Worm (Caenorhabditis elegans): ENCODE measurements around the gene srg-39.

Gene srg-39

ce11 chrV:11144694-11145093 is 7.5 kb downstream of the srg-39 start, which contains the start of gene C06H2.7:
TSS of gene C06H2.7 (minus strand) at chrV:11144794.
- TF ChIP-seq hmg-4 (GFP tag; optimal IDR thresholded peaks at IDR 0.05) (no peak), pes-1 (GFP tag; IDR thresholded peaks at IDR 0.05) (no peak), sea-1 (GFP tag; conservative IDR thresholded peaks at IDR 0.05) (no peak), tbx-37 (GFP tag; conservative IDR thresholded peaks at IDR 0.05) (no peak), tbx-11 (GFP tag; IDR thresholded peaks at IDR 0.05) (no peak), ets-7 (tag; optimal IDR thresholded peaks at IDR 0.05) (no peak), scrt-1 (GFP tag; IDR thresholded peaks at IDR 0.05) (no peak), ceh-36 (tag; optimal IDR thresholded peaks at IDR 0.05) (no peak), flt-1 (GFP tag; IDR thresholded peaks at IDR 0.05) (no peak), tra-4 (tag; optimal IDR thresholded peaks at IDR 0.05) (no peak), ceh-13 (GFP tag; optimal IDR thresholded peaks at IDR 0.05) (no peak), hmbx-1 (tag; optimal IDR thresholded peaks at IDR 0.05) (no peak), B0310.2 (tag; optimal IDR thresholded peaks at IDR 0.05) (no peak), aly-1 (tag; optimal IDR thresholded peaks at IDR 0.05) (no peak)

ce11 chrV:11141179-11141578 is 11.1 kb downstream of the srg-39 start, which contains the start of gene folt-1:
TSS of gene folt-1 (plus strand) at chrV:11141479.
- TF ChIP-seq tbx-11 (GFP tag; IDR thresholded peaks at IDR 0.05) (no peak), tbx-37 (GFP tag; conservative IDR thresholded peaks at IDR 0.05) (no peak)

ce11 chrV:11140326-11140725 is 11.9 kb downstream of the srg-39 start:
- TF ChIP-seq sea-1 (GFP tag; conservative IDR thresholded peaks at IDR 0.05) (no peak), ama-1 (optimal IDR thresholded peaks at IDR 0.05) (no peak), scrt-1 (GFP tag; IDR thresholded peaks at IDR 0.05) (no peak)

ce11 chrV:11134296-11134695 is 17.9 kb downstream of the srg-39 start, which contains the start of gene glb-3:
TSS of gene glb-3 (plus strand) at chrV:11134596.
- no peak for TF ChIP-seq scrt-1 (GFP tag; IDR thresholded peaks at IDR 0.05)
- no peak for TF ChIP-seq ceh-36 (tag; optimal IDR thresholded peaks at IDR 0.05)
- no peak for TF ChIP-seq tbx-11 (GFP tag; IDR thresholded peaks at IDR 0.05)
- TF ChIP-seq aly-1 (tag; optimal IDR thresholded peaks at IDR 0.05): no peak
- no peak for TF ChIP-seq hnd-1 (tag; optimal IDR thresholded peaks at IDR 0.05)
- TF ChIP-seq tbx-37 (GFP tag; conservative IDR thresholded peaks at IDR 0.05): no peak
- no peak for TF ChIP-seq hmg-4 (GFP tag; optimal IDR thresholded peaks at IDR 0.05)
- TF ChIP-seq ets-7 (tag; optimal IDR thresholded peaks at IDR 0.05): no peak

- TF ChIP-seq B0310.2 (tag; optimal IDR thresholded peaks at IDR 0.05) (no peak), scrt-1 (GFP tag; IDR thresholded peaks at IDR 0.05) (no peak), pes-1 (GFP tag; IDR thresholded peaks at IDR 0.05) (no peak), tra-4 (tag; optimal IDR thresholded peaks at IDR 0.05) (no peak), ets-7 (tag; optimal IDR thresholded peaks at IDR 0.05) (no peak), hmg-4 (GFP tag; optimal IDR thresholded peaks at IDR 0.05) (no peak), tbx-11 (GFP tag; IDR thresholded peaks at IDR 0.05) (no peak), ceh-13 (GFP tag; optimal IDR thresholded peaks at IDR 0.05) (no peak), sea-1 (GFP tag; conservative IDR thresholded peaks at IDR 0.05) (no peak), ceh-36 (tag; optimal IDR thresholded peaks at IDR 0.05) (no peak), ama-1 (optimal IDR thresholded peaks at IDR 0.05) (no peak)
Observed at ce11 chrV:11133516-11133915, 18.7 kb downstream of the srg-39 start.

DNA sequence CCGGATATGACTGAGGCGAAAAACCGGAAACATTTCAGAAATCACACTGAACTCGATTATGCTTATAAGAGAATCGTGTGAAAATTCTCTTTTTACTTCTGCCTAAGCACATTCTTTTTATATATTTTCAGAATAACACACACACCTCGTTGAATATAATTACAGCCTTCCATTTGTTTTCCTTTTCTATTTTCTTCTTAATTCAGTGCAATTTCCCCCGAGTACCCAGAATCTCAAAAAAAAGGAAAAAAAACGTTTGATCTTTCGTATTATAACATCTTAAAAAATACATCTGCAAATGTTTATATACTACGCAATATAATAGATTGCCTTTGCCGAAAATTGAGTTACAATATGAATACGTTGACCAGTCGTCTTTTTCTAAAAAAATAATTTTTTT is 20.4 kb downstream of the srg-39 start:
- TF ChIP-seq hnd-1 (tag; optimal IDR thresholded peaks at IDR 0.05) (no peak), flt-1 (GFP tag; IDR thresholded peaks at IDR 0.05) (no peak), scrt-1 (GFP tag; IDR thresholded peaks at IDR 0.05) (no peak), hmbx-1 (tag; optimal IDR thresholded peaks at IDR 0.05) (no peak), tbx-37 (GFP tag; conservative IDR thresholded peaks at IDR 0.05) (no peak), sea-1 (GFP tag; conservative IDR thresholded peaks at IDR 0.05) (no peak), F13C5.2 (tag; optimal IDR thresholded peaks at IDR 0.05) (no peak), ceh-13 (GFP tag; optimal IDR thresholded peaks at IDR 0.05) (no peak)

- TF ChIP-seq hmg-4 (GFP tag; optimal IDR thresholded peaks at IDR 0.05): no peak
- no peak for TF ChIP-seq ceh-36 (tag; optimal IDR thresholded peaks at IDR 0.05)
- TF ChIP-seq F13C5.2 (tag; optimal IDR thresholded peaks at IDR 0.05): no peak
- no peak for TF ChIP-seq sea-1 (GFP tag; conservative IDR thresholded peaks at IDR 0.05)
- no peak for TF ChIP-seq flt-1 (GFP tag; IDR thresholded peaks at IDR 0.05)
- TF ChIP-seq hmbx-1 (tag; optimal IDR thresholded peaks at IDR 0.05): no peak
- TF ChIP-seq ama-1 (optimal IDR thresholded peaks at IDR 0.05): no peak
- no peak for TF ChIP-seq hnd-1 (tag; optimal IDR thresholded peaks at IDR 0.05)
- TF ChIP-seq tbx-11 (GFP tag; IDR thresholded peaks at IDR 0.05): no peak
- TF ChIP-seq aly-1 (tag; optimal IDR thresholded peaks at IDR 0.05): no peak
- TF ChIP-seq B0310.2 (tag; optimal IDR thresholded peaks at IDR 0.05): no peak
- TF ChIP-seq tra-4 (tag; optimal IDR thresholded peaks at IDR 0.05): no peak
- TF ChIP-seq scrt-1 (GFP tag; IDR thresholded peaks at IDR 0.05): no peak
- TF ChIP-seq ceh-13 (GFP tag; optimal IDR thresholded peaks at IDR 0.05): no peak
Observed at ce11 chrV:11127197-11127596, 25.0 kb downstream of the srg-39 start, which contains the start of gene jmjd-5. TSS of gene jmjd-5 (plus strand) at chrV:11127497.

DNA sequence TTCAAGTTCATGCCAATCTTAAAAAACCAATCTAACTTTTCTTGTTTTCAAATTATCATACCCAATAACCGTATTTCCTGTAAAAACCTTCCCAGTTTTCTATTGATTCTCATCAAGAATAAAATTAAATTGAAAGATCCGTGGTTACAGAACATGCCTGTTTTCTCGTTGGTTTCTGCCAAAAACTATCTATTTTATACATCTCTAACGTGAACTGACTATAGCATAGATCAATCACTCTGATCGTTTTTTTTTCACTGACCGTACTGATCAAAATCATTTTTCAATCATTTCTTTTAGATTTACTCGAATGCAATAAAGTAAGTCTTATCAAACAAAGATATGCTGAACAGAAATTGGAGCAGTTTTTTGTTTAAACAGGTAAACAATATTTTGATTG is 27.3 kb downstream of the srg-39 start, which contains the start of gene C06H2.2:
Gene C06H2.2, plus strand, starts transcription at position 301 of the 400 bp plus-strand sequence.
- TF ChIP-seq sea-1 (GFP tag; conservative IDR thresholded peaks at IDR 0.05) (no peak), tra-4 (tag; optimal IDR thresholded peaks at IDR 0.05) (no peak), ceh-36 (tag; optimal IDR thresholded peaks at IDR 0.05) (no peak), scrt-1 (GFP tag; IDR thresholded peaks at IDR 0.05) (no peak), B0310.2 (tag; optimal IDR thresholded peaks at IDR 0.05) (no peak), ceh-13 (GFP tag; optimal IDR thresholded peaks at IDR 0.05) (no peak), ama-1 (optimal IDR thresholded peaks at IDR 0.05) (no peak), ets-7 (tag; optimal IDR thresholded peaks at IDR 0.05) (no peak)

Data from whole organism, early embryonic.